Worm (Caenorhabditis elegans): Measurements from ENCODE around the gene T01B6.1.

DNA sequence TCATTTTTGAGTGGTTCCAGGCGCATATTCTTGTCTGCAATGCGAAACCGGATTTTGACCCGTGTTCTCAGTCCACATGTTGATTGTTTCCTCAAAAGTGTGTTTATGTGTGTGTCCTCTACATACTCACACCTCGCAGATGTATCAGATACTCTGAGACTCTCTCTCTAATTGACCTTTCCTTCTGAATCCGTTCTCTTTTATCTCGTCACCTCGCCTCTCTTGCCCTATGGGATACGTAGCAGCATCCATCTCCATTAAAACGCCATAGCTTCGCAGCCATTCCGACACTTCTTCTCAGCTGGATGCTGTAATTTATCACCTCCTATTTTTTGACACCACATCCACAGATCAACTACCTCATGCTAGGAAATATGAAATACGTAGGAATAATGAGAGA is 5.0 kb upstream of the T01B6.1 start:
- TF ChIP-seq ama-1 (optimal IDR thresholded peaks at IDR 0.05) (no peak), hmg-4 (GFP tag; optimal IDR thresholded peaks at IDR 0.05) (no peak), scrt-1 (GFP tag; IDR thresholded peaks at IDR 0.05) (no peak), B0310.2 (tag; optimal IDR thresholded peaks at IDR 0.05) (no peak), aly-1 (tag; optimal IDR thresholded peaks at IDR 0.05) (no peak), tbx-11 (GFP tag; IDR thresholded peaks at IDR 0.05) (no peak), hnd-1 (tag; optimal IDR thresholded peaks at IDR 0.05) (no peak), ets-7 (tag; optimal IDR thresholded peaks at IDR 0.05) (no peak), ceh-36 (tag; optimal IDR thresholded peaks at IDR 0.05) (no peak), sea-1 (GFP tag; conservative IDR thresholded peaks at IDR 0.05) (no peak), flt-1 (GFP tag; IDR thresholded peaks at IDR 0.05) (no peak), ceh-13 (GFP tag; optimal IDR thresholded peaks at IDR 0.05) (no peak)

All from whole organism, early embryonic.